Worm (Caenorhabditis elegans): ENCODE data around the gene C09G9.5.

The C09G9.5 gene

ce11 chrIV:8888525-8889026 lies 2.2 kb downstream of the C09G9.5 start, which contains the start of gene oma-1:
Gene oma-1 (plus strand): TSS chrIV:8888976.
- TF ChIP-seq nhr-11 (tag; optimal IDR thresholded peaks at IDR 0.05) (no peak), ama-1 (optimal IDR thresholded peaks at IDR 0.05) (no peak), elt-1 (tag; optimal IDR thresholded peaks at IDR 0.05) (no peak), mml-1 (tag; optimal IDR thresholded peaks at IDR 0.05) (no peak), ceh-28 (tag; optimal IDR thresholded peaks at IDR 0.05) (no peak), ztf-4 (tag; optimal IDR thresholded peaks at IDR 0.05) (no peak), hmg-11 (tag; optimal IDR thresholded peaks at IDR 0.05) (no peak), daf-12 (tag; optimal IDR thresholded peaks at IDR 0.05) (no peak), tbx-2 (tag; optimal IDR thresholded peaks at IDR 0.05) (no peak)

ce11 chrIV:8891131-8891530 lies 4.8 kb downstream of the C09G9.5 start, which contains the start of gene spr-2:
Gene spr-2 (plus strand): TSS chrIV:8891462.
- TF ChIP-seq lin-15B (tag; optimal IDR thresholded peaks at IDR 0.05) (peak; percentile 65), mdl-1 (tag; optimal IDR thresholded peaks at IDR 0.05) (no peak), ceh-16 (tag; optimal IDR thresholded peaks at IDR 0.05) (no peak), fos-1 (tag; optimal IDR thresholded peaks at IDR 0.05) (no peak), nfya-1 (tag; optimal IDR thresholded peaks at IDR 0.05; ENCODE audit: insufficient read depth) (peak; percentile 68), hmg-11 (tag; optimal IDR thresholded peaks at IDR 0.05) (peak; percentile 60), nhr-77 (tag; optimal IDR thresholded peaks at IDR 0.05) (no peak), lin-39 (tag; optimal IDR thresholded peaks at IDR 0.05) (peak; percentile 13), tbx-2 (tag; optimal IDR thresholded peaks at IDR 0.05) (peak; percentile 18), snpc-4 (tag; optimal IDR thresholded peaks at IDR 0.05) (peak; percentile 85), nhr-25 (tag; optimal IDR thresholded peaks at IDR 0.05) (peak; percentile 34), nhr-43 (tag; optimal IDR thresholded peaks at IDR 0.05; ENCODE audit: poor library complexity, severe bottlenecking) (peak; percentile 63), elt-1 (tag; optimal IDR thresholded peaks at IDR 0.05) (peak; percentile 32), elt-2 (tag; optimal IDR thresholded peaks at IDR 0.05) (peak; percentile 36), jun-1 (tag; optimal IDR thresholded peaks at IDR 0.05) (peak; percentile 19), nhr-23 (tag; optimal IDR thresholded peaks at IDR 0.05) (peak; percentile 80), pha-4 (tag; optimal IDR thresholded peaks at IDR 0.05) (peak; percentile 88)

ce11 chrIV:8892558-8892957 lies 6.2 kb downstream of the C09G9.5 start, which contains the start of gene C27B7.2:
Gene C27B7.2 (plus strand): TSS chrIV:8892858.
- no peak for TF ChIP-seq tbx-2 (tag; optimal IDR thresholded peaks at IDR 0.05)
- TF ChIP-seq elt-2 (tag; optimal IDR thresholded peaks at IDR 0.05): no peak
- no peak for TF ChIP-seq fos-1 (tag; optimal IDR thresholded peaks at IDR 0.05)
- peak; percentile 54 for TF ChIP-seq ama-1 (optimal IDR thresholded peaks at IDR 0.05)

ce11 chrIV:8893746-8894145 lies 7.4 kb downstream of the C09G9.5 start, which contains the start of gene rad-54.L2:
Gene rad-54.L2 (plus strand): TSS chrIV:8894077.
- no peak for TF ChIP-seq daf-12 (tag; optimal IDR thresholded peaks at IDR 0.05)
- TF ChIP-seq ZK546.5 (tag; optimal IDR thresholded peaks at IDR 0.05): no peak
- TF ChIP-seq nhr-12 (tag; optimal IDR thresholded peaks at IDR 0.05): no peak
- TF ChIP-seq nhr-25 (tag; optimal IDR thresholded peaks at IDR 0.05): peak; percentile 71
- TF ChIP-seq ztf-11 (tag; optimal IDR thresholded peaks at IDR 0.05): no peak
- TF ChIP-seq nhr-237 (tag; optimal IDR thresholded peaks at IDR 0.05): no peak
- no peak for TF ChIP-seq aly-2 (tag; optimal IDR thresholded peaks at IDR 0.05)
- no peak for TF ChIP-seq egl-27 (tag; optimal IDR thresholded peaks at IDR 0.05)
- TF ChIP-seq nhr-43 (tag; optimal IDR thresholded peaks at IDR 0.05; ENCODE audit: poor library complexity, severe bottlenecking): no peak
- peak; percentile 26 for TF ChIP-seq jun-1 (tag; optimal IDR thresholded peaks at IDR 0.05)
- TF ChIP-seq nhr-28 (tag; optimal IDR thresholded peaks at IDR 0.05): no peak
- no peak for TF ChIP-seq elt-3 (tag; optimal IDR thresholded peaks at IDR 0.05)
- TF ChIP-seq nhr-11 (tag; optimal IDR thresholded peaks at IDR 0.05): peak; percentile 6
- TF ChIP-seq lsy-12 (tag; optimal IDR thresholded peaks at IDR 0.05): no peak
- TF ChIP-seq fos-1 (tag; optimal IDR thresholded peaks at IDR 0.05): no peak
- peak; percentile 74 for TF ChIP-seq nfya-1 (tag; optimal IDR thresholded peaks at IDR 0.05; ENCODE audit: insufficient read depth)
- TF ChIP-seq egl-5 (tag; optimal IDR thresholded peaks at IDR 0.05): peak; percentile 69
- TF ChIP-seq nhr-76 (tag; optimal IDR thresholded peaks at IDR 0.05): no peak
- TF ChIP-seq sea-2 (GFP tag; optimal IDR thresholded peaks at IDR 0.05): no peak
- no peak for TF ChIP-seq fkh-10 (GFP tag; optimal IDR thresholded peaks at IDR 0.05)
- TF ChIP-seq eor-1 (tag; optimal IDR thresholded peaks at IDR 0.05): no peak
- TF ChIP-seq ceh-16 (tag; optimal IDR thresholded peaks at IDR 0.05): no peak
- TF ChIP-seq mml-1 (tag; optimal IDR thresholded peaks at IDR 0.05): no peak
- TF ChIP-seq ama-1 (optimal IDR thresholded peaks at IDR 0.05): peak; percentile 20
- no peak for TF ChIP-seq ceh-9 (tag; optimal IDR thresholded peaks at IDR 0.05)
- no peak for TF ChIP-seq elt-1 (tag; optimal IDR thresholded peaks at IDR 0.05)
- TF ChIP-seq fkh-2 (tag; optimal IDR thresholded peaks at IDR 0.05): no peak
- TF ChIP-seq hmg-11 (tag; optimal IDR thresholded peaks at IDR 0.05): peak; percentile 22
- no peak for TF ChIP-seq unc-62 (GFP tag; optimal IDR thresholded peaks at IDR 0.05)
- TF ChIP-seq elt-2 (tag; optimal IDR thresholded peaks at IDR 0.05): peak; percentile 60
- TF ChIP-seq lin-39 (tag; optimal IDR thresholded peaks at IDR 0.05): peak; percentile 28
- TF ChIP-seq unc-39 (tag; optimal IDR thresholded peaks at IDR 0.05): no peak
- TF ChIP-seq zag-1 (tag; optimal IDR thresholded peaks at IDR 0.05): no peak
- no peak for TF ChIP-seq snpc-4 (tag; optimal IDR thresholded peaks at IDR 0.05)
- TF ChIP-seq pha-4 (tag; optimal IDR thresholded peaks at IDR 0.05): peak; percentile 99
- no peak for TF ChIP-seq skn-1 (tag; optimal IDR thresholded peaks at IDR 0.05)
- peak; percentile 54 for TF ChIP-seq ceh-28 (tag; optimal IDR thresholded peaks at IDR 0.05)
- peak; percentile 18 for TF ChIP-seq nhr-23 (tag; optimal IDR thresholded peaks at IDR 0.05)
- no peak for TF ChIP-seq nhr-77 (tag; optimal IDR thresholded peaks at IDR 0.05)
- no peak for TF ChIP-seq ceh-82 (tag; optimal IDR thresholded peaks at IDR 0.05)

Data from whole organism, L3 larva.